Fruit fly (Drosophila melanogaster): ENCODE data around the gene CG31436.
A peak's percentile ranks its signal among the peaks of the same experiment; 100 is the strongest.

The CG31436 gene

DNA sequence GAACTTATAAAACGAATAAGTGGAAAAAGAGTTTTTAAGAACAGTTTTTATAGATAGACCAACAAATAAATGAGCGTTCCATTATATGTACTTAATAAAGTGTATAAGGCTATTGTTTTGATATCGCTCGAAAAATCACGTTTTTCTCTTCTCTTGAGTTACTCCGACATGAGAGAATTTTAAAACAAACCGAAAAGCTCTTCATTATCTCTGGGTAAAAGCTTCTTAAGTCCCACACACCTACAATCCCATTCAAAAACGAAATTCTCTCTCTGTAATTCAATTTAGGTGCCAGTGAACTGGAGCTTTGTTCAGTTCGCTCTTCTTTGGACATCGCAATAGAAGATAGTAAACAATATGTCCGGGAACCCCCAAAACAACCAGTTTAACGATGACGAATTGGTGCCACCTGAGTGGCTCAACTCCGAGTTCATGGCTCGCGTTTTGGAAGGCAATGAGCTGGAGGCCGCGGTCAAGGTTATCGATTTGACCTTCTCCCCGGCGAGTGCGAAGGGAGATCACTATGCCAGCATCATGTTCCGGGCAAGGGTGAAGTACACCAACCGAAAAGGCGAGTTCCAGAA lies at the start of gene CG31436:
Gene CG31436, plus strand, starts transcription at position 281 of the 584 bp plus-strand sequence.
- TF ChIP-seq CG5204 (GFP tag; optimal IDR thresholded peaks at IDR 0.05) (no peak), CG1620 (GFP tag; optimal IDR thresholded peaks at IDR 0.05) (no peak), CG7045 (GFP tag; optimal IDR thresholded peaks at IDR 0.05) (no peak), cic (GFP tag; optimal IDR thresholded peaks at IDR 0.05) (peak; percentile 62), toe (GFP tag; optimal IDR thresholded peaks at IDR 0.05) (no peak), kay (GFP tag; ENCODE audit: borderline replicate concordance) (peak; percentile 84)

DNA sequence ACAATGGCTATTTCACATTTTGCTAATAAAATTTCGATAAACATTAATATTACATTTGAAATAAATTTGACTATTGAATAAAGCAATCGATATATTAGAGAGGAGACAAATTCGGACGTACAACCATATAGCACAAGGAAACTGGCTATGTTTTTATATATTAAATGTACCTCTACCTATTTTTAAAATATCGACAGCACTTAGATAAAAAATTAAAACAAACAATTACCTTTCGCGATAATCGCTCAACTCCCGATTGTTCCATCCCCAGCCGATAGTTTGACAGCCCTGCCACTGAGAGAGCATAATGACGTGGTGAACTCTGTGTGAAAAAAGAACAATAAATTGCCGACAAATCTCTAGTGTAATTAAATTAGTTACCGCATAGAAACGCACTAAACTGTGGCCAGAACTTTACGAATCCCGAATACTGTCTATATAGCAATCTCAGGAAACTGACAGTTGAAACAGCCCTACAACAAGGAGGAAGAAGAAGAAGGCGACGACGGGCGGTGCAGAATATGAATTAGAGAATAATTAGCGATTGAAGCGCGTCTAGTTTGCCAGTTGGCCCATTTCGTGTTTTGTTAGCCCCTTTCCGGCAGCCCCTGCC lies 45.2 kb upstream of the CG31436 start, which contains the start of gene CG11857:
Gene CG11857, plus strand, starts transcription at position 271 of the 613 bp plus-strand sequence.
- TF ChIP-seq pad (GFP tag; optimal IDR thresholded peaks at IDR 0.05) (peak; percentile 89), CG1620 (GFP tag; optimal IDR thresholded peaks at IDR 0.05) (peak; percentile 99), cnc (optimal IDR thresholded peaks at IDR 0.05) (no peak), toe (GFP tag; optimal IDR thresholded peaks at IDR 0.05) (peak; percentile 99), CG7045 (GFP tag; optimal IDR thresholded peaks at IDR 0.05) (peak; percentile 97), cic (GFP tag; optimal IDR thresholded peaks at IDR 0.05) (peak; percentile 84), CG11617 (GFP tag; optimal IDR thresholded peaks at IDR 0.05) (peak; percentile 97), CG12768 (GFP tag; optimal IDR thresholded peaks at IDR 0.05) (peak; percentile 98), ovo (GFP tag; optimal IDR thresholded peaks at IDR 0.05) (peak; percentile 94), CG14711 (tag; optimal IDR thresholded peaks at IDR 0.05) (peak; percentile 94), CG33017 (tag; optimal IDR thresholded peaks at IDR 0.05) (peak; percentile 95), tj (GFP tag; optimal IDR thresholded peaks at IDR 0.05) (peak; percentile 87), bab1 (GFP tag; optimal IDR thresholded peaks at IDR 0.05) (peak; percentile 98), Hr96 (GFP tag; optimal IDR thresholded peaks at IDR 0.05) (peak; percentile 98), Crg-1 (GFP tag; optimal IDR thresholded peaks at IDR 0.05) (peak; percentile 98), kay (GFP tag; ENCODE audit: borderline replicate concordance) (no peak), Clk (GFP tag; optimal IDR thresholded peaks at IDR 0.05) (peak; percentile 98), CG5204 (GFP tag; optimal IDR thresholded peaks at IDR 0.05) (no peak), Mnt (GFP tag; optimal IDR thresholded peaks at IDR 0.05) (peak; percentile 92), CG7101 (tag; optimal IDR thresholded peaks at IDR 0.05) (peak; percentile 98)

DNA sequence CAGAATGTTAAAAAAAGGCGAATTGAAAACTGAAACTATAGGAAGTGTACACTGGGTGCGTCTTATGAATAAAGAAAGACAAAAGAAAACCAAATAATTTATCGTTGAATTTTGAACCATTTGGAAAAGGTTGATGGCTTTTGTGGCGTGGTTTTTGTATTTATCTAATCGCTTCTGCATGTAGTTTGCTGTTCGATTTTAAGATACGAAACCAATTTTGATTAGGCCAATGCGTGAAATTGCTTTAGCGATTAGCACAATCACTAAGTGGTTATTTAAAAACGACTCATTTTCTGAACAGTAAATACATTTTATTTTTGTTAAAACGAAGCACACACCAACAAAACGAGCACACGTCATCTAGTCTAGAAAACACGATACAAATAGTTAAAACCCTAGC lies 43.3 kb upstream of the CG31436 start:
- TF ChIP-seq cic (GFP tag; optimal IDR thresholded peaks at IDR 0.05) (peak; percentile 16), bab1 (GFP tag; optimal IDR thresholded peaks at IDR 0.05) (no peak), CG7101 (tag; optimal IDR thresholded peaks at IDR 0.05) (no peak), CG1620 (GFP tag; optimal IDR thresholded peaks at IDR 0.05) (no peak), kay (GFP tag; ENCODE audit: borderline replicate concordance) (no peak)

DNA sequence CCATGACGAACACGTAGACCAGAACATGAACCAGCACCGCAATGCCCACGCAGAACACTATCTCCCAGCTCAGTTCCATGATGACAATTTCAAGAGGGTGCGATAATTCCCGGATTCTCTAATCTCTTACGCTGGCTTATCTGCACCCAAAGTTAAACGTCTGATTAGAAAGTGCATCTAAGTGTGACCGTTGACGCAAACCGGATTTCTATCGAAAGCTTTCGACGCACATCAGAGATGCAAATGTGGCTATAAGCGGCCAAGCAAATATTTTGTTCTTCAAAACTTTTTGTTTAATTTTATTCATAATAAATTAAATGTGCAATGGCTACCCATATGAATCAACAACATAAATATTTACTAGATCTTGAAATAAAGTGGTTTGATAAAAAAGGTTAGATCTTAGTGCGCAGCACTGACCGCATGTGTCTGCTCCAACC lies 41.6 kb upstream of the CG31436 start, which contains the start of the genes Kdsr and CG11858:
Gene Kdsr, minus strand, starts transcription at position 177 of the 440 bp plus-strand sequence.
Gene CG11858, plus strand, starts transcription at position 420 of the 440 bp plus-strand sequence.
- TF ChIP-seq pad (GFP tag; optimal IDR thresholded peaks at IDR 0.05) (peak; percentile 44), bab1 (GFP tag; optimal IDR thresholded peaks at IDR 0.05) (peak; percentile 84), toe (GFP tag; optimal IDR thresholded peaks at IDR 0.05) (no peak), CG7045 (GFP tag; optimal IDR thresholded peaks at IDR 0.05) (peak; percentile 42), CG11617 (GFP tag; optimal IDR thresholded peaks at IDR 0.05) (peak; percentile 64), CG33017 (tag; optimal IDR thresholded peaks at IDR 0.05) (peak; percentile 48), Hr96 (GFP tag; optimal IDR thresholded peaks at IDR 0.05) (no peak), CG14711 (tag; optimal IDR thresholded peaks at IDR 0.05) (peak; percentile 74), cic (GFP tag; optimal IDR thresholded peaks at IDR 0.05) (peak; percentile 75), Mnt (GFP tag; optimal IDR thresholded peaks at IDR 0.05) (peak; percentile 83), Crg-1 (GFP tag; optimal IDR thresholded peaks at IDR 0.05) (peak; percentile 27), CG5204 (GFP tag; optimal IDR thresholded peaks at IDR 0.05) (no peak), kay (GFP tag; ENCODE audit: borderline replicate concordance) (no peak), CG12768 (GFP tag; optimal IDR thresholded peaks at IDR 0.05) (peak; percentile 66), Clk (GFP tag; optimal IDR thresholded peaks at IDR 0.05) (peak; percentile 40), cnc (optimal IDR thresholded peaks at IDR 0.05) (no peak), tj (GFP tag; optimal IDR thresholded peaks at IDR 0.05) (peak; percentile 39), CG7101 (tag; optimal IDR thresholded peaks at IDR 0.05) (peak; percentile 81), CG1620 (GFP tag; optimal IDR thresholded peaks at IDR 0.05) (peak; percentile 58), ovo (GFP tag; optimal IDR thresholded peaks at IDR 0.05) (peak; percentile 24)

DNA sequence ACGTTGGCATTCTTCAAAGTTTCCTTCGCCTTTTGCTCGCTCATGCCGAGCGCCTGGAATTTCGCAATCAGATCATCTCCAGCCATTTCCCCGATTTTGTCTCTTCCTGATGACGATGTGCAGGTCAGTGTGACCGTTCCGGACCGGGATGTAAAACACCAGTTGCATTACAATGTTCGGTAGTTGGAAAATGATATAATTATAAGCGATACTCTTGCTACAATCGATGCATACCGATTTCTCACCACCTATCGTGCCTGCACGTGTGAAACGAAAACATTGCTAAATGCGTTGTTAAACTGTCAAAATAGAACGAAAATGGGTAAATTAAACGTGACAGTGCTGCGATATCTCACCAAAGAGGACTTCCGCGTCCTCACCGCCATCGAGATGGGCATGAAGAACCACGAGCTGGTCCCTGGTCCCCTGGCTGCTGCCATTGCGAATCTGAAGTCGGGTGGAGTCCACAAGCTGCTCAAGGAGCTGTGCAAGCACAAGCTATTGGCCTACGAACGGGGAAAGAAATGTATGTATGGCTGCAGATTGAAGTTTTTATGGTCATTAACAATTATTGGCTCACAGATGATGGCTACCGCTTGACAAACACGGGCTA lies 38.2 kb upstream of the CG31436 start, which contains the start of the genes GlnRS and RIOK2:
Gene GlnRS, minus strand, starts transcription at position 133 of the 613 bp plus-strand sequence.
Gene RIOK2, plus strand, starts transcription at position 256 of the 613 bp plus-strand sequence.
- TF ChIP-seq pad (GFP tag; optimal IDR thresholded peaks at IDR 0.05) (peak; percentile 26), Hr96 (GFP tag; optimal IDR thresholded peaks at IDR 0.05) (no peak), bab1 (GFP tag; optimal IDR thresholded peaks at IDR 0.05) (peak; percentile 73), Mnt (GFP tag; optimal IDR thresholded peaks at IDR 0.05) (peak; percentile 100), CG7101 (tag; optimal IDR thresholded peaks at IDR 0.05) (peak; percentile 39), CG11617 (GFP tag; optimal IDR thresholded peaks at IDR 0.05) (peak; percentile 18), CG7045 (GFP tag; optimal IDR thresholded peaks at IDR 0.05) (no peak), kay (GFP tag; ENCODE audit: borderline replicate concordance) (no peak), Crg-1 (GFP tag; optimal IDR thresholded peaks at IDR 0.05) (peak; percentile 4), tj (GFP tag; optimal IDR thresholded peaks at IDR 0.05) (peak; percentile 21), CG12768 (GFP tag; optimal IDR thresholded peaks at IDR 0.05) (no peak), cnc (optimal IDR thresholded peaks at IDR 0.05) (no peak), CG14711 (tag; optimal IDR thresholded peaks at IDR 0.05) (peak; percentile 4), cic (GFP tag; optimal IDR thresholded peaks at IDR 0.05) (peak; percentile 30), Clk (GFP tag; optimal IDR thresholded peaks at IDR 0.05) (peak; percentile 3), CG33017 (tag; optimal IDR thresholded peaks at IDR 0.05) (no peak)

Measured in whole organism, adult.